Fruit fly (Drosophila melanogaster) whole organism, embryonic: ENCODE results near the gene CG3184.

Experiments
- CG1024 ChIP-seq: fragments of 200-800 bp; sonication (Bioruptor generic); IDR thresholded peaks from 2 replicates; pipeline ENCODE4 v1.3.6; 2022; ENCODE audit warnings: missing biosample characterization, missing genetic modification characterization
- CG10267 ChIP-seq: fragments of 200-800 bp; sonication (Bioruptor generic); optimal IDR thresholded peaks from 2 replicates; lab custom pipeline; 2018; ENCODE audit warnings: missing biosample characterization, mild to moderate bottlenecking, missing genetic modification characterization, moderate library complexity
- CG10321 ChIP-seq: fragments of 200-800 bp; sonication (Bioruptor generic); IDR thresholded peaks from 2 replicates; pipeline ENCODE4 v1.3.6; 2022; ENCODE audit warnings: missing biosample characterization, missing genetic modification characterization
- CG10431 ChIP-seq: fragments of 200-800 bp; sonication (Bioruptor generic); optimal IDR thresholded peaks from 3 replicates; lab custom pipeline; 2018; ENCODE audit warnings: missing biosample characterization, mild to moderate bottlenecking, missing genetic modification characterization
- CG12104 ChIP-seq: fragments of 200-800 bp; sonication (Bioruptor generic); optimal IDR thresholded peaks from 3 replicates; lab custom pipeline; 2016; ENCODE audit warnings: missing biosample characterization, missing genetic modification characterization
- CG12942 ChIP-seq: fragments of 200-800 bp; sonication (Bioruptor generic); optimal IDR thresholded peaks from 3 replicates; lab custom pipeline; 2016; ENCODE audit warnings: missing biosample characterization, missing genetic modification characterization
- CG13123 ChIP-seq: fragments of 200-800 bp; sonication (Bioruptor generic); optimal IDR thresholded peaks from 2 replicates; lab custom pipeline; 2016; ENCODE audit warnings: missing biosample characterization, missing genetic modification characterization
- CG13624 ChIP-seq: fragments of 200-800 bp; sonication (Bioruptor generic); optimal IDR thresholded peaks from 2 replicates; lab custom pipeline; 2016; ENCODE audit warnings: missing biosample characterization, missing genetic modification characterization
- CG14014 ChIP-seq: fragments of 200-800 bp; sonication (Bioruptor generic); IDR thresholded peaks from 2 replicates; pipeline ENCODE4 v1.3.6; 2022; ENCODE audit warnings: missing biosample characterization, missing genetic modification characterization
- CG1602 ChIP-seq: fragments of 200-800 bp; sonication (Bioruptor generic); optimal IDR thresholded peaks from 3 replicates; lab custom pipeline; 2016; ENCODE audit warnings: missing biosample characterization, missing genetic modification characterization
- CG18262 ChIP-seq: fragments of 200-800 bp; optimal IDR thresholded peaks from 3 replicates; lab custom pipeline; 2019; ENCODE audit warnings: missing biosample characterization, mild to moderate bottlenecking, missing genetic modification characterization, moderate library complexity
- CG18476 ChIP-seq: fragments of 200-800 bp; sonication (Bioruptor generic); optimal IDR thresholded peaks from 2 replicates; lab custom pipeline; 2016; ENCODE audit warnings: missing biosample characterization, mild to moderate bottlenecking, missing genetic modification characterization
- CG18619 ChIP-seq: fragments of 200-800 bp; sonication (Bioruptor generic); optimal IDR thresholded peaks from 3 replicates; lab custom pipeline; 2017; ENCODE audit warnings: missing biosample characterization, mild to moderate bottlenecking, missing genetic modification characterization
- CG3065 ChIP-seq: fragments of 200-800 bp; sonication (Bioruptor generic); optimal IDR thresholded peaks from 2 replicates; lab custom pipeline; 2016; ENCODE audit warnings: missing biosample characterization, missing genetic modification characterization
- CG31365 ChIP-seq: fragments of 200-800 bp; sonication (Bioruptor generic); optimal IDR thresholded peaks from 2 replicates; lab custom pipeline; 2018; ENCODE audit warnings: missing biosample characterization, mild to moderate bottlenecking, missing genetic modification characterization
- CG32767 ChIP-seq: fragments of 200-800 bp; sonication (Bioruptor generic); IDR thresholded peaks from 2 replicates; pipeline ENCODE4 v1.3.6; 2022; ENCODE audit warnings: missing biosample characterization, missing genetic modification characterization
- CG34224 ChIP-seq: fragments of 200-800 bp; sonication (Bioruptor generic); IDR thresholded peaks from 3 replicates; pipeline ENCODE4 v1.3.6; 2022; ENCODE audit warnings: missing biosample characterization, missing genetic modification characterization; ENCODE audit not compliant: partially characterized antibody
- CG5180 ChIP-seq: fragments of 200-800 bp; sonication (Bioruptor generic); optimal IDR thresholded peaks from 3 replicates; lab custom pipeline; 2017; ENCODE audit warnings: missing biosample characterization, missing genetic modification characterization, mild to moderate bottlenecking, moderate library complexity, missing genetic modification reagents
- CG7357 ChIP-seq: fragments of 200-800 bp; sonication (Bioruptor generic); IDR thresholded peaks from 3 replicates; pipeline ENCODE4 v1.3.6; 2022; ENCODE audit warnings: missing biosample characterization, missing genetic modification characterization
- CG7786 ChIP-seq: fragments of 200-800 bp; sonication (Bioruptor generic); optimal IDR thresholded peaks from 2 replicates; lab custom pipeline; 2016; ENCODE audit warnings: missing biosample characterization, missing genetic modification characterization
- CG8388 ChIP-seq: fragments of 200-800 bp; sonication (Bioruptor generic); optimal IDR thresholded peaks from 2 replicates; lab custom pipeline; 2019; ENCODE audit warnings: missing biosample characterization, mild to moderate bottlenecking, missing genetic modification characterization, moderate library complexity
- CG8765 ChIP-seq: fragments of 200-800 bp; sonication (Bioruptor generic); IDR thresholded peaks from 2 replicates; pipeline ENCODE4 v1.3.6; 2022; ENCODE audit warnings: missing biosample characterization, missing genetic modification characterization
- D ChIP-seq, 2 experiments: fragments of 200-800 bp in 1 of 2; fragments of >200 bp in 1 of 2; sonication (Bioruptor generic) in 1 of 2; optimal IDR thresholded peaks; 2 replicates in 1 of 2; 3 replicates in 1 of 2; lab custom pipeline; 2017; ENCODE audit warnings: mild to moderate bottlenecking in 1 of 2, missing biosample characterization in 1 of 2, missing genetic modification characterization in 1 of 2, missing genetic modification reagents in 1 of 2
- Dip2 ChIP-seq: fragments of 200-800 bp; sonication (Bioruptor generic); IDR thresholded peaks from 2 replicates; pipeline ENCODE4 v1.3.6; 2022; ENCODE audit warnings: missing biosample characterization, missing genetic modification characterization
- Ets97D ChIP-seq: fragments of 200-800 bp; sonication (Bioruptor generic); optimal IDR thresholded peaks from 3 replicates; lab custom pipeline; 2016; ENCODE audit warnings: missing biosample characterization, missing genetic modification characterization
- Gug ChIP-seq: fragments of 200-800 bp; sonication (Bioruptor generic); IDR thresholded peaks from 4 replicates; pipeline ENCODE4 v1.3.6; 2022; ENCODE audit warnings: missing biosample characterization, missing genetic modification characterization
- HLH4C ChIP-seq: fragments of 200-800 bp; sonication (Bioruptor generic); IDR thresholded peaks from 3 replicates; pipeline ENCODE4 v1.3.6; 2022; ENCODE audit warnings: missing biosample characterization, missing genetic modification characterization; ENCODE audit not compliant: partially characterized antibody
- HmgD ChIP-seq: fragments of 200-800 bp; sonication (Bioruptor generic); optimal IDR thresholded peaks from 3 replicates; lab custom pipeline; 2016; ENCODE audit warnings: missing biosample characterization, missing genetic modification characterization
- NK7.1 ChIP-seq: fragments of 200-800 bp; sonication (Bioruptor generic); optimal IDR thresholded peaks from 3 replicates; lab custom pipeline; 2016; ENCODE audit warnings: missing biosample characterization, missing genetic modification characterization
- Nf-YC ChIP-seq: fragments of 200-800 bp; optimal IDR thresholded peaks from 3 replicates; lab custom pipeline; 2019; ENCODE audit warnings: missing biosample characterization, mild to moderate bottlenecking, missing genetic modification characterization, moderate library complexity
- Trl ChIP-seq, 3 experiments: fragments of >200 bp in 2 of 3; fragments of 200-800 bp in 1 of 3; sonication (Bioruptor generic) in 1 of 3; optimal IDR thresholded peaks; 2 replicates in 1 of 3; 3 replicates in 2 of 3; lab custom pipeline; 2016 to 2017; ENCODE audit warnings: missing biosample characterization in 1 of 3, missing genetic modification characterization in 1 of 3
- Usf ChIP-seq: fragments of 200-800 bp; sonication (Bioruptor generic); optimal IDR thresholded peaks from 2 replicates; lab custom pipeline; 2017; ENCODE audit warnings: missing genotype, missing biosample characterization, missing genetic modification characterization
- ac ChIP-seq: fragments of 200-800 bp; sonication (Bioruptor generic); optimal IDR thresholded peaks from 3 replicates; lab custom pipeline; 2017; ENCODE audit warnings: missing biosample characterization, mild to moderate bottlenecking, missing genetic modification characterization
- ato ChIP-seq: fragments of 200-800 bp; sonication (Bioruptor generic); IDR thresholded peaks from 2 replicates; pipeline ENCODE4 v1.3.6; 2022; ENCODE audit warnings: missing biosample characterization, missing genetic modification characterization; ENCODE audit not compliant: partially characterized antibody
- bcd ChIP-seq: fragments of 200-800 bp; sonication (Bioruptor generic); optimal IDR thresholded peaks from 2 replicates; lab custom pipeline; 2017; ENCODE audit warnings: missing biosample characterization, mild to moderate bottlenecking, missing genetic modification characterization
- btn ChIP-seq: fragments of 200-800 bp; sonication (Bioruptor generic); optimal IDR thresholded peaks from 2 replicates; lab custom pipeline; 2016; ENCODE audit warnings: missing biosample characterization, missing genetic modification characterization
- fd102C ChIP-seq: fragments of 200-800 bp; sonication (Bioruptor generic); optimal IDR thresholded peaks from 2 replicates; lab custom pipeline; 2018; ENCODE audit warnings: missing biosample characterization, mild to moderate bottlenecking, missing genetic modification characterization, moderate library complexity
- gfzf ChIP-seq: fragments of 200-800 bp; sonication (Bioruptor generic); optimal IDR thresholded peaks from 2 replicates; lab custom pipeline; 2016; ENCODE audit warnings: missing biosample characterization, mild to moderate bottlenecking, missing genetic modification characterization, moderate library complexity
- gro ChIP-seq: fragments of 200-800 bp; sonication (Bioruptor generic); optimal IDR thresholded peaks from 2 replicates; lab custom pipeline; 2016; ENCODE audit warnings: missing biosample characterization, missing genetic modification characterization
- insv ChIP-seq, 2 experiments: fragments of 200-800 bp; sonication (Bioruptor generic); optimal IDR thresholded peaks; 3 replicates each; lab custom pipeline; 2016 to 2018; ENCODE audit warnings: missing biosample characterization in 2 of 2, missing genetic modification characterization in 2 of 2
- nau ChIP-seq: fragments of 200-800 bp; sonication (Bioruptor generic); optimal IDR thresholded peaks from 3 replicates; lab custom pipeline; 2017; ENCODE audit warnings: missing biosample characterization, mild to moderate bottlenecking, missing genetic modification characterization, missing genetic modification reagents
- org-1 ChIP-seq: fragments of 200-800 bp; sonication (Bioruptor generic); optimal IDR thresholded peaks from 2 replicates; lab custom pipeline; 2017; ENCODE audit warnings: missing biosample characterization, missing genetic modification characterization
- row ChIP-seq: fragments of 200-800 bp; sonication (Bioruptor generic); IDR thresholded peaks from 3 replicates; pipeline ENCODE4 v1.3.6; 2022; ENCODE audit warnings: missing biosample characterization, missing genetic modification characterization
- run ChIP-seq: fragments of 200-800 bp; sonication (Bioruptor generic); optimal IDR thresholded peaks from 3 replicates; lab custom pipeline; 2018; ENCODE audit warnings: missing biosample characterization, mild to moderate bottlenecking, missing genetic modification characterization
- slbo ChIP-seq: fragments of 200-800 bp; sonication (Bioruptor generic); IDR thresholded peaks from 2 replicates; pipeline ENCODE4 v1.3.6; 2022; ENCODE audit warnings: missing biosample characterization, missing genetic modification characterization
- tna ChIP-seq: fragments of 200-800 bp; sonication (Bioruptor generic); IDR thresholded peaks from 2 replicates; pipeline ENCODE4 v1.3.6; 2022; ENCODE audit warnings: missing biosample characterization, missing genetic modification characterization; ENCODE audit not compliant: partially characterized antibody
- vnd ChIP-seq: fragments of 200-800 bp; sonication (Bioruptor generic); IDR thresholded peaks from 3 replicates; pipeline ENCODE4 v1.3.6; 2022; ENCODE audit warnings: missing biosample characterization, missing genetic modification characterization; ENCODE audit not compliant: partially characterized antibody
- z ChIP-seq: fragments of 200-800 bp; sonication (Bioruptor generic); IDR thresholded peaks from 3 replicates; pipeline ENCODE4 v1.3.6; 2022; ENCODE audit warnings: missing biosample characterization, missing genetic modification characterization

The CG3184 gene

dm6 chrX:6654198-6654831 lies 34.3 kb downstream of the CG3184 start, which contains the start of the genes CG3226 and Cdc7 (continued):
- peak; percentile 83 for TF ChIP-seq gfzf (GFP tag; lab: Kevin White, UChicago)
- TF ChIP-seq Nf-YC (tag; lab: Kevin White, UChicago), result peak; percentile 72
- peak; percentile 47 for TF ChIP-seq ac
- TF ChIP-seq Usf (GFP tag; lab: Kevin White, UChicago), result peak; percentile 48
- peak; percentile 58; the same call in 2 of the 3 replicates for TF ChIP-seq vnd (GFP tag; lab: Robert Waterston, UW)
- TF ChIP-seq CG34224 (GFP tag; lab: Robert Waterston, UW), result peak; percentile 45; the same call in 2 of the 3 replicates
- TF ChIP-seq tna, result peak; percentile 72
- TF ChIP-seq nau (GFP tag; lab: Kevin White, UChicago), result peak; percentile 86
- TF ChIP-seq CG18262 (tag; lab: Kevin White, UChicago), result peak; percentile 64
- TF ChIP-seq CG18619 (GFP tag; lab: Kevin White, UChicago), result peak; percentile 77
- TF ChIP-seq org-1 (GFP tag; lab: Kevin White, UChicago), result peak; percentile 52
- TF ChIP-seq gro (GFP tag; lab: Kevin White, UChicago), result peak; percentile 60
- no peak for TF ChIP-seq Dip2 (GFP tag; lab: Robert Waterston, UW)
- TF ChIP-seq CG18476 (GFP tag; lab: Kevin White, UChicago), result peak; percentile 16
- peak; percentile 5 for TF ChIP-seq CG3065 (GFP tag; lab: Kevin White, UChicago)
- peak; percentile 73 for TF ChIP-seq ato
- TF ChIP-seq CG10267 (tag; lab: Kevin White, UChicago), result peak; percentile 75
- peak; percentile 76 for TF ChIP-seq CG5180 (GFP tag; lab: Kevin White, UChicago)
- TF ChIP-seq CG12942, result no peak
- no peak for TF ChIP-seq z (GFP tag; lab: Robert Waterston, UW)
- no peak for TF ChIP-seq fd102C
- TF ChIP-seq CG1024 (GFP tag; lab: Robert Waterston, UW), result 0 out of 2 replicates have a peak, but pooled peaks have one; percentile 16
- no peak for TF ChIP-seq run (tag; lab: Kevin White, UChicago)
- peak; percentile 48 for TF ChIP-seq CG13624
- peak; percentile 98 for TF ChIP-seq Ets97D (GFP tag; lab: Kevin White, UChicago)
- TF ChIP-seq HmgD (GFP tag; lab: Kevin White, UChicago), result no peak
- peak; percentile 10 for TF ChIP-seq btn (GFP tag; lab: Kevin White, UChicago)
- no peak; the same call in 3 of the 4 replicates for TF ChIP-seq Gug (GFP tag; lab: Robert Waterston, UW)
- TF ChIP-seq insv (GFP tag; optimal IDR thresholded peaks at IDR 0.05; lab: Kevin White, UChicago), result peak in 1 of 2 experiments; percentile 66
- peak; percentile 83 for TF ChIP-seq bcd
- TF ChIP-seq D (optimal IDR thresholded peaks at IDR 0.05; lab: Kevin White, UChicago), result no peak
- peak; percentile 43 for TF ChIP-seq D (GFP tag; optimal IDR thresholded peaks at IDR 0.05; lab: Kevin White, UChicago)
- TF ChIP-seq CG12104 (GFP tag; lab: Kevin White, UChicago), result peak; percentile 76
- peak; percentile 39; the same call in 1 of the 2 replicates for TF ChIP-seq CG10321 (GFP tag; lab: Robert Waterston, UW)
- peak; percentile 61 for TF ChIP-seq CG8388 (GFP tag; lab: Kevin White, UChicago)
- TF ChIP-seq row (GFP tag; lab: Robert Waterston, UW), result peak; percentile 41; the same call in 2 of the 3 replicates
- no peak for TF ChIP-seq CG32767
- peak; percentile 45 for TF ChIP-seq CG31365 (tag; lab: Kevin White, UChicago)
- peak; percentile 46; the same call in 1 of the 2 replicates for TF ChIP-seq CG14014 (GFP tag; lab: Robert Waterston, UW)
- no peak for TF ChIP-seq Trl (optimal IDR thresholded peaks at IDR 0.05; lab: Kevin White, UChicago)
- peak; percentile 35 for TF ChIP-seq Trl (GFP tag; optimal IDR thresholded peaks at IDR 0.05; lab: Kevin White, UChicago)
- peak; percentile 62 for TF ChIP-seq HLH4C (GFP tag; lab: Robert Waterston, UW)
- TF ChIP-seq CG8765 (GFP tag; lab: Robert Waterston, UW), result no peak
- TF ChIP-seq CG7357 (GFP tag; lab: Robert Waterston, UW), result no peak
- TF ChIP-seq CG1602 (GFP tag; lab: Kevin White, UChicago), result no peak
- TF ChIP-seq NK7.1 (GFP tag; lab: Kevin White, UChicago), result no peak
- peak; percentile 2 for TF ChIP-seq CG7786 (GFP tag; lab: Kevin White, UChicago)
- peak; percentile 39; the same call in 1 of the 2 replicates for TF ChIP-seq slbo (GFP tag; lab: Robert Waterston, UW)
- peak; percentile 73 for TF ChIP-seq CG10431
- TF ChIP-seq CG13123 (GFP tag; lab: Kevin White, UChicago), result no peak
